Worm (Caenorhabditis elegans) whole organism, L3 larva: Measurements from ENCODE around the gene F38A5.2.

ENCODE experiments used
- fkh-10 ChIP-seq: sonication (generic microtip); optimal IDR thresholded peaks from 2 replicates; lab custom pipeline; 2017; ENCODE audit warnings: missing biosample characterization, missing genetic modification reagents, missing genetic modification characterization
- nhr-12 ChIP-seq: fragments of 150-350 bp; optimal IDR thresholded peaks from 2 replicates; lab custom pipeline; 2014; ENCODE audit warnings: missing biosample characterization, missing genetic modification characterization
- pha-4 ChIP-seq: fragments of 150-350 bp; optimal IDR thresholded peaks from 2 replicates; lab custom pipeline; 2014; ENCODE audit warnings: missing biosample characterization, missing genetic modification reagents, missing genetic modification characterization

DNA sequence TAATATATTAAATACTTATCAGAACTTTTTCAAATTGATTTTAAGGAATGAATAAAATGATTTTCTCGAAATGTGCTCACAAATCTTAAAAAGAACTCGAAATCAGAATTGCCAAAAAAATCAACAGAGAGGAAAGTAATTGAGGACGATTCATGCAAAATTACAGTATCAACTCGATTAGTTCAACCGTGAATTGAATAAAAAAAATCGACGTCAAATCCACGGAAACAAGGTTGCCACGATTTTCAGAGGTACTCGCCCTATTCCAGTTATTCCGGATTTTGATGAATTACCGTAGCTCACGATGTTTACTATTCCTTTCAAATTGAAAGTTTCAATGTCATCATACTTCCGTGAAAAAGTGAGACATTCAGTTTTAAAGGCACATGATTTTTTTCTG is 17.2 kb upstream of the F38A5.2 start, which contains the start of gene F15B10.3:
- TF ChIP-seq pha-4 (tag; lab: Kevin White, UChicago) (no peak), fkh-10 (GFP tag; lab: Kevin White, UChicago) (no peak), nhr-12 (tag; lab: Kevin White, UChicago) (no peak)
